Fruit fly (Drosophila melanogaster) whole organism, pupa: ENCODE results near the gene Ns1.

Experiments used
- CG10348 ChIP-seq: fragments of 200-800 bp; sonication (Bioruptor generic); IDR thresholded peaks from 2 replicates; pipeline ENCODE4 v1.3.6; 2022; ENCODE audit warnings: missing biosample characterization, missing genetic modification characterization
- CG12605 ChIP-seq: fragments of 200-800 bp; sonication (Bioruptor generic); IDR thresholded peaks from 2 replicates; pipeline ENCODE4 v1.3.6; 2022; ENCODE audit warnings: missing biosample characterization, missing genetic modification characterization
- CG13204 ChIP-seq: fragments of 200-800 bp; sonication (Bioruptor generic); optimal IDR thresholded peaks from 2 replicates; lab custom pipeline; 2018; ENCODE audit warnings: missing biosample characterization, mild to moderate bottlenecking, missing genetic modification characterization, moderate library complexity
- CG14655 ChIP-seq: fragments of 200-800 bp; sonication (Bioruptor generic); optimal IDR thresholded peaks from 3 replicates; lab custom pipeline; 2017; ENCODE audit warnings: mild to moderate bottlenecking, missing biosample characterization, missing genetic modification reagents, missing genetic modification characterization
- CG15710 ChIP-seq: fragments of 200-800 bp; sonication (Bioruptor generic); optimal IDR thresholded peaks from 2 replicates; lab custom pipeline; 2018; ENCODE audit warnings: missing biosample characterization, mild to moderate bottlenecking, missing genetic modification characterization, moderate library complexity
- CG17806 ChIP-seq: fragments of 200-800 bp; sonication (Bioruptor generic); optimal IDR thresholded peaks from 2 replicates; lab custom pipeline; 2018; ENCODE audit warnings: missing biosample characterization, mild to moderate bottlenecking, missing genetic modification characterization, moderate library complexity
- CG32121 ChIP-seq: fragments of 200-800 bp; sonication (Bioruptor generic); IDR thresholded peaks from 2 replicates; pipeline ENCODE4 v1.3.6; 2022; ENCODE audit warnings: missing biosample characterization, missing genetic modification characterization
- CG34367 ChIP-seq: fragments of 200-800 bp; sonication (Bioruptor generic); optimal IDR thresholded peaks from 2 replicates; lab custom pipeline; 2018; ENCODE audit warnings: missing biosample characterization, mild to moderate bottlenecking, missing genetic modification characterization
- CG4496 ChIP-seq: fragments of 200-800 bp; sonication (Bioruptor generic); IDR thresholded peaks from 3 replicates; pipeline ENCODE4 v1.3.6; 2022; ENCODE audit warnings: missing biosample characterization, missing genetic modification characterization
- CG8159 ChIP-seq: fragments of 200-800 bp; sonication (Bioruptor generic); optimal IDR thresholded peaks from 3 replicates; lab custom pipeline; 2018; ENCODE audit warnings: missing biosample characterization, mild to moderate bottlenecking, missing genetic modification characterization, moderate library complexity
- CG8301 ChIP-seq: fragments of 200-800 bp; sonication (Bioruptor generic); optimal IDR thresholded peaks from 2 replicates; lab custom pipeline; 2018; ENCODE audit warnings: missing biosample characterization, mild to moderate bottlenecking, missing genetic modification characterization
- CG9948 ChIP-seq: fragments of 200-800 bp; sonication (Bioruptor generic); optimal IDR thresholded peaks from 2 replicates; lab custom pipeline; 2018; ENCODE audit warnings: missing biosample characterization, mild to moderate bottlenecking, missing genetic modification characterization, moderate library complexity
- D1 ChIP-seq: fragments of 200-800 bp; sonication (Bioruptor generic); optimal IDR thresholded peaks from 2 replicates; lab custom pipeline; 2018; ENCODE audit warnings: missing biosample characterization, mild to moderate bottlenecking, missing genetic modification characterization, moderate library complexity
- EcR ChIP-seq: fragments of 200-800 bp; sonication (Bioruptor generic); optimal IDR thresholded peaks from 3 replicates; lab custom pipeline; 2019; ENCODE audit warnings: missing biosample characterization, missing genetic modification characterization, mild to moderate bottlenecking, moderate library complexity, missing genetic modification reagents
- Ets98B ChIP-seq: fragments of 200-800 bp; sonication (Bioruptor generic); IDR thresholded peaks from 2 replicates; pipeline ENCODE4 v1.3.6; 2022; ENCODE audit warnings: missing biosample characterization, missing genetic modification characterization
- Pif1A ChIP-seq: fragments of 200-800 bp; sonication (Bioruptor generic); optimal IDR thresholded peaks from 3 replicates; lab custom pipeline; 2016; ENCODE audit warnings: missing biosample characterization, missing genetic modification characterization
- Pif1B ChIP-seq: fragments of 200-800 bp; sonication (Bioruptor generic); optimal IDR thresholded peaks from 3 replicates; lab custom pipeline; 2016; ENCODE audit warnings: missing biosample characterization, missing genetic modification characterization
- Snoo ChIP-seq: fragments of 200-800 bp; sonication (Bioruptor generic); optimal IDR thresholded peaks from 3 replicates; lab custom pipeline; 2017; ENCODE audit warnings: missing biosample characterization, mild to moderate bottlenecking, missing genetic modification characterization, inconsistent platforms
- fd96Ca ChIP-seq: fragments of 200-800 bp; sonication (Bioruptor generic); IDR thresholded peaks from 3 replicates; pipeline ENCODE4 v1.3.6; 2022; ENCODE audit warnings: missing biosample characterization, missing genetic modification characterization
- gl ChIP-seq: fragments of 200-800 bp; sonication (Bioruptor generic); optimal IDR thresholded peaks from 2 replicates; lab custom pipeline; 2018; ENCODE audit warnings: missing biosample characterization, mild to moderate bottlenecking, missing genetic modification characterization
- rn ChIP-seq: fragments of 200-800 bp; sonication (Bioruptor generic); IDR thresholded peaks from 2 replicates; pipeline ENCODE4 v1.3.6; 2022; ENCODE audit warnings: missing biosample characterization, missing genetic modification characterization

Ns1 gene

dm6 chr3R:17042838-17043569 lies 29.5 kb downstream of the Ns1 start, which contains the start of the genes bdwf and Patr-1:
TSS of gene bdwf (minus strand) at chr3R:17043136.
TSS of gene Patr-1 (plus strand) at chr3R:17043564.
- no peak for TF ChIP-seq CG10348 (GFP tag; lab: Robert Waterston, UW)
- TF ChIP-seq CG4496 = no peak

DNA sequence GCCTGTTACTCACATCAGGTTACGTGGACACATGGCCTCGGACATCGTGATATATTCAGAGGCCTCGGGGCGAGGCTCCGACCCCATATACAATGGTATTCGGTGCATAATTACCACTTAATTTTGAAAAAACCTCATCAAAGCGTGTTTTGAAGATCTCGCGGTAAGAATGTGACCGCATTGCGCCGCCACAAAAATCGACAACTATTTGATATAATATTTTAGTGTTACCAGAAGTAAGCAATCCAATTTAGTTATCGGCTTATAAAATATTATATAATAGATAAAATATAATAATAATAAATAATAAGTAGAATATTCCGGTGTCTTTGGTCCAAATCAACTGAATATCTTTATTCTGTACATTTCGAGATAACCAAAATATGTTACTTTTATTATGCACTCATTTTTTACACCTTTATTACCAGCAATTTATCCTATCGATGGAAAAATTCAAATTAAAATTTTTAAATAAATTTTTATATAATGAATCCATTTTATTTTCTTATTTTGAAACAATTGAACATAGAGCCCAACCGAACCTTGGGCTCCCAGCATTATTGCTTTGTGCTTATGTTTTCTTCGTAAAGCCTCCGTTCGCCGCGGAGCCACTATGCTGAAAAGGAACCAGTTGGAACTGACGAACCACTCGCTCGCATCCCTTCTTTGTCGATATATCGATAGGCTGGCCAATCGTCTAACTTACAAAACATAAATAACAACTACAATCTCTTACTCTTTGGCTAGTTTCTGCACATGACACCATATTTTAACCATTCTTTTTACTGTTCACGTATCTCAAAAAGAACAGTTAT lies 32.3 kb downstream of the Ns1 start, which contains the start of the genes CG18213 and Trm7-32:
Gene CG18213, minus strand, starts transcription at position 211 of the 815 bp plus-strand sequence.
Gene Trm7-32, plus strand, starts transcription at position 690 of the 815 bp plus-strand sequence.
- TF ChIP-seq CG34367 (no peak), Snoo (tag; lab: Kevin White, UChicago) (no peak), Pif1B (no peak), rn (GFP tag; lab: Robert Waterston, UW) (no peak), CG14655 (GFP tag; lab: Kevin White, UChicago) (no peak), CG8301 (no peak), D1 (no peak), EcR (GFP tag; lab: Kevin White, UChicago) (no peak)

dm6 chr3R:17035945-17036344 lies 36.5 kb downstream of the Ns1 start, which contains the start of gene CG4009:
TSS of gene CG4009 (minus strand) at chr3R:17036045.
- no peak for TF ChIP-seq rn (GFP tag; lab: Robert Waterston, UW)
- no peak for TF ChIP-seq CG17806 (tag; lab: Kevin White, UChicago)
- TF ChIP-seq CG14655 (GFP tag; lab: Kevin White, UChicago) = no peak
- TF ChIP-seq CG8159 = no peak
- no peak for TF ChIP-seq EcR (GFP tag; lab: Kevin White, UChicago)
- TF ChIP-seq gl = no peak
- TF ChIP-seq CG12605 = no peak

DNA sequence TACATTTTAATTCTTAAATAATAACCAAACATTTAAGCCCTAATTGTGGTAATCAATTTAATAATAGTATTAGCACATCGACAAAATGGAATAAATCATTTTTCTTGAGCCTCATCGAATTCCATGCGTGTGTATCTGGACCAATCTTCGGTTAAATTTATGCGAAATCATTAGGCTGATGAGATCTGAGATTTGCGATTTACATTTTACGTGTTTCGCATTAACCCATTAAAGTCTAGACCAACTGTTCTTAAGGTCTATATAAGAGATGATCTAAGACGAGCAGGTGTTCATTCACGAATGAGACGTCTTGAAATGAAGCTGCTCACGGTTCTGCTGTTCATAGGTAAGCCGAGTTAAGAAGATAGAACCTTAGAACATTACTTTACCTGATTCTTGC lies 41.0 kb downstream of the Ns1 start, which contains the start of gene CG31268:
Gene CG31268, plus strand, starts transcription at position 301 of the 400 bp plus-strand sequence.
- no peak for TF ChIP-seq Snoo (tag; lab: Kevin White, UChicago)
- no peak for TF ChIP-seq CG8301
- TF ChIP-seq Pif1B = no peak
- TF ChIP-seq CG13204 (GFP tag; lab: Kevin White, UChicago) = no peak
- no peak for TF ChIP-seq CG12605
- TF ChIP-seq CG17806 (tag; lab: Kevin White, UChicago) = no peak
- no peak for TF ChIP-seq CG34367
- no peak for TF ChIP-seq CG9948 (tag; lab: Kevin White, UChicago)

- no peak for TF ChIP-seq CG13204 (GFP tag; lab: Kevin White, UChicago)
- TF ChIP-seq Ets98B (GFP tag; lab: Robert Waterston, UW) = no peak
- TF ChIP-seq CG10348 (GFP tag; lab: Robert Waterston, UW) = no peak
- TF ChIP-seq CG9948 (tag; lab: Kevin White, UChicago) = no peak
- no peak for TF ChIP-seq CG15710 (tag; lab: Kevin White, UChicago)
- no peak for TF ChIP-seq CG8159
- TF ChIP-seq CG8301 = no peak
- no peak for TF ChIP-seq Pif1B
- TF ChIP-seq EcR (GFP tag; lab: Kevin White, UChicago) = no peak
- TF ChIP-seq D1 = no peak
- TF ChIP-seq CG17806 (tag; lab: Kevin White, UChicago) = no peak
- no peak for TF ChIP-seq Pif1A (GFP tag; lab: Kevin White, UChicago)
- no peak for TF ChIP-seq CG4496
- TF ChIP-seq rn (GFP tag; lab: Robert Waterston, UW) = no peak
- no peak for TF ChIP-seq fd96Ca
- TF ChIP-seq Snoo (tag; lab: Kevin White, UChicago) = no peak
These were observed 42.7 kb downstream of the Ns1 start for dm6 chr3R:17029796-17030195.

- no peak for TF ChIP-seq rn (GFP tag; lab: Robert Waterston, UW)
- TF ChIP-seq CG8159 = no peak
- TF ChIP-seq CG14655 (GFP tag; lab: Kevin White, UChicago) = no peak
- no peak for TF ChIP-seq CG4496
- no peak for TF ChIP-seq Snoo (tag; lab: Kevin White, UChicago)
- no peak for TF ChIP-seq Pif1A (GFP tag; lab: Kevin White, UChicago)
- TF ChIP-seq Ets98B (GFP tag; lab: Robert Waterston, UW) = no peak
- TF ChIP-seq CG10348 (GFP tag; lab: Robert Waterston, UW) = no peak
- TF ChIP-seq fd96Ca = no peak
- TF ChIP-seq gl = no peak
- TF ChIP-seq CG9948 (tag; lab: Kevin White, UChicago) = no peak
- no peak for TF ChIP-seq CG8301
- no peak for TF ChIP-seq CG15710 (tag; lab: Kevin White, UChicago)
- no peak for TF ChIP-seq CG12605
- no peak for TF ChIP-seq CG17806 (tag; lab: Kevin White, UChicago)
- no peak for TF ChIP-seq EcR (GFP tag; lab: Kevin White, UChicago)
- TF ChIP-seq Pif1B = no peak
- no peak for TF ChIP-seq CG32121
- no peak for TF ChIP-seq CG34367
- TF ChIP-seq CG13204 (GFP tag; lab: Kevin White, UChicago) = no peak
These were observed 44.1 kb downstream of the Ns1 start, which contains the start of gene CG5225 for dm6 chr3R:17028393-17028792. TSS of gene CG5225 (plus strand) at chr3R:17028693.
